Worm (Caenorhabditis elegans) whole organism, midembryonic: Measurements from ENCODE around the gene rga-8.

Experiments
- cog-1 ChIP-seq: sonication (generic microtip); optimal IDR thresholded peaks from 2 replicates; lab custom pipeline; 2016; ENCODE audit warnings: missing genetic modification characterization, missing compliant biosample characterization
- ref-1 ChIP-seq: fragments of 200-800 bp; sonication (Bioruptor generic); conservative IDR thresholded peaks from 2 replicates; pipeline ENCODE4 v1.3.6; 2022; ENCODE audit warnings: missing genetic modification reagents, missing genetic modification characterization, missing compliant biosample characterization
- tab-1 ChIP-seq: fragments of 200-800 bp; sonication (Bioruptor generic); IDR thresholded peaks from 2 replicates; pipeline ENCODE4 v1.3.6; 2022; ENCODE audit warnings: missing genetic modification characterization, missing compliant biosample characterization
- ztf-23 ChIP-seq: fragments of 200-800 bp; sonication (Bioruptor generic); IDR thresholded peaks from 2 replicates; pipeline ENCODE4 v1.3.6; 2022; ENCODE audit warnings: missing genetic modification reagents, missing genetic modification characterization, missing compliant biosample characterization

DNA sequence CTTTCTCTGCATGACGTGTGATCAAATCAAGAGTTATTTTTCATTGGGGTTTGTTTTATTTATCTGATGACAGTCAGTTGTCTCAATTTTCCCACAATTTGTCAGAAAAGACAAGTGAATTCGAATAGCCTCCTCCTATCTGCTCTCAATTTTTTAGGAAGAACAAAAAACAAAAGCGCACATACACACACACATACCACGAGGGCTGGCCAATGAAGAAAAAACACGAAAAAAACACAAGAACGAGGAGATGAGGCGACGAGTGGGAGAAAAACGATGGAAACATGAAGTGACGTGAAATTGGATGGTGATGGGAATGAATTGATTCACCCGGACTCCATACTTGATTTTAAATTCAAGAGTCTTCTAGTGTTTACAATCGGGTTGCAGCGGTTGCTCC is 14.3 kb upstream of the rga-8 start:
- TF ChIP-seq cog-1 (tag; lab: Kevin White, UChicago) = no peak
- no peak for TF ChIP-seq tab-1
- no peak for TF ChIP-seq ztf-23 (GFP tag; lab: Robert Waterston, UW)
- TF ChIP-seq ref-1 = no peak
